Worm (Caenorhabditis elegans) whole organism, L1 larva: ENCODE data around the gene vps-29.

Experiments
- aly-2 ChIP-seq: fragments of 150-350 bp; optimal IDR thresholded peaks from 2 replicates; lab custom pipeline; 2014; ENCODE audit warnings: missing biosample characterization, missing genetic modification characterization
- egl-27 ChIP-seq, 2 experiments: fragments of 150-350 bp in 1 of 2; sonication (generic microtip); optimal IDR thresholded peaks; 3 replicates each; lab custom pipeline; 2017 to 2018; ENCODE audit warnings: missing biosample characterization in 2 of 2, missing genetic modification characterization in 2 of 2, missing genetic modification reagents in 2 of 2
- elt-3 ChIP-seq, 6 experiments: fragments of 150-350 bp in 1 of 6; sonication (generic microtip); optimal IDR thresholded peaks; 2 replicates each; lab custom pipeline; 2017 to 2018; ENCODE audit warnings: missing biosample characterization in 6 of 6, missing genetic modification characterization in 6 of 6, inconsistent platforms in 1 of 6
- lin-14 ChIP-seq: fragments of 200-800 bp; sonication (Bioruptor generic); optimal IDR thresholded peaks from 2 replicates; lab custom pipeline; 2018; ENCODE audit warnings: mild to moderate bottlenecking, missing genetic modification characterization, moderate library complexity, missing compliant biosample characterization
- lin-39 ChIP-seq: fragments of 150-350 bp; optimal IDR thresholded peaks from 2 replicates; lab custom pipeline; 2014; ENCODE audit warnings: missing biosample characterization, missing genetic modification reagents, missing genetic modification characterization
- nhr-237 ChIP-seq: fragments of 150-350 bp; optimal IDR thresholded peaks from 2 replicates; lab custom pipeline; 2014; ENCODE audit warnings: missing biosample characterization, missing genetic modification characterization
- nhr-76 ChIP-seq: sonication (generic microtip); optimal IDR thresholded peaks from 2 replicates; lab custom pipeline; 2017; ENCODE audit warnings: missing biosample characterization, missing genetic modification characterization
- sptf-1 ChIP-seq: fragments of 150-350 bp; optimal IDR thresholded peaks from 2 replicates; lab custom pipeline; 2014; ENCODE audit warnings: missing biosample characterization, missing genetic modification characterization
- tbx-2 ChIP-seq: sonication (generic microtip); optimal IDR thresholded peaks from 2 replicates; lab custom pipeline; 2016; ENCODE audit warnings: missing genetic modification characterization, missing compliant biosample characterization
- ztf-4 ChIP-seq: fragments of 150-350 bp; optimal IDR thresholded peaks from 2 replicates; lab custom pipeline; 2014; ENCODE audit warnings: missing biosample characterization, missing genetic modification characterization

DNA sequence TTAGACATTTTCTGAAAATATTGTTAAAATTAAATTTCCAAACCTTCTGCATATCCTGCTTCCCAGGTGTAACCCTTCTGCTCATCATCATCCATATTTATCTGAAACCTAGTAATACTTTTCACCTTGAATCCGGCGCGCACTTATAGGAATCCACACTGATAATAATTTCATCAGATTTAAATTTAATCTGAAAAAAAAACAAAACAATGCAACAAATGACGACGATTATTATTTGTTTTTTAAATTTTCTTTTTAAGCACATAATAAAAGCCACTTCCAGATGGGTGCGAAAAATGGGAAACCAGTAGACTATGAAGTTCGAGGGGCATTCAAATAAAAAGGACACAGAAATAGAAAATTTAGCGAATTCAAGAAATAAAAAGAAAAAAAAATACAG is 22.2 kb downstream of the vps-29 start, which contains the start of gene gtf-2H2C:
- no peak for TF ChIP-seq egl-27 (tag; optimal IDR thresholded peaks at IDR 0.05; lab: Kevin White, UChicago)
- TF ChIP-seq aly-2: no peak
- TF ChIP-seq elt-3 (tag; optimal IDR thresholded peaks at IDR 0.05; lab: Kevin White, UChicago): no peak
- no peak for TF ChIP-seq sptf-1 (tag; lab: Kevin White, UChicago)
- TF ChIP-seq lin-14 (GFP tag; lab: Kevin White, UChicago): no peak
- TF ChIP-seq nhr-237 (tag; lab: Kevin White, UChicago): no peak
- no peak for TF ChIP-seq nhr-76
- no peak for TF ChIP-seq ztf-4
- TF ChIP-seq tbx-2 (tag; lab: Kevin White, UChicago): no peak
- TF ChIP-seq lin-39 (tag; lab: Kevin White, UChicago): no peak
